Fruit fly (Drosophila melanogaster) whole organism, embryonic: Measurements from ENCODE around the gene orb.

Experiments used
- C15 ChIP-seq: fragments of 200-800 bp; sonication (Bioruptor generic); IDR thresholded peaks from 3 replicates; pipeline ENCODE4 v1.3.6; 2022; ENCODE audit warnings: missing biosample characterization, missing genetic modification characterization
- CG10274 ChIP-seq: fragments of 200-800 bp; sonication (Bioruptor generic); optimal IDR thresholded peaks from 3 replicates; lab custom pipeline; 2017; ENCODE audit warnings: missing biosample characterization, mild to moderate bottlenecking, missing genetic modification characterization
- CG10979 ChIP-seq: fragments of 200-800 bp; sonication (Bioruptor generic); optimal IDR thresholded peaks from 2 replicates; lab custom pipeline; 2018; ENCODE audit warnings: missing biosample characterization, mild to moderate bottlenecking, missing genetic modification characterization, moderate library complexity
- CG11398 ChIP-seq: fragments of 200-800 bp; sonication (Bioruptor generic); optimal IDR thresholded peaks from 2 replicates; lab custom pipeline; 2016; ENCODE audit warnings: missing biosample characterization, missing genetic modification characterization
- CG11723 ChIP-seq: fragments of 200-800 bp; sonication (Bioruptor generic); optimal IDR thresholded peaks from 2 replicates; lab custom pipeline; 2017; ENCODE audit warnings: missing biosample characterization, mild to moderate bottlenecking, missing genetic modification characterization
- CG1233 ChIP-seq: fragments of 200-800 bp; sonication (Bioruptor generic); optimal IDR thresholded peaks from 4 replicates; lab custom pipeline; 2018; ENCODE audit warnings: missing biosample characterization, mild to moderate bottlenecking, missing genetic modification characterization
- CG1529 ChIP-seq: fragments of 200-800 bp; sonication (Bioruptor generic); optimal IDR thresholded peaks from 3 replicates; lab custom pipeline; 2018; ENCODE audit warnings: missing biosample characterization, missing genetic modification characterization
- CG1603 ChIP-seq: fragments of 200-800 bp; sonication (Bioruptor generic); optimal IDR thresholded peaks from 2 replicates; lab custom pipeline; 2019; ENCODE audit warnings: missing biosample characterization, mild to moderate bottlenecking, missing genetic modification characterization, moderate library complexity
- CG1647 ChIP-seq: fragments of 200-800 bp; sonication (Bioruptor generic); optimal IDR thresholded peaks from 3 replicates; lab custom pipeline; 2016; ENCODE audit warnings: missing biosample characterization, missing genetic modification characterization
- CG16813 ChIP-seq: fragments of 200-800 bp; sonication (Bioruptor generic); IDR thresholded peaks from 3 replicates; pipeline ENCODE4 v1.3.6; 2022; ENCODE audit warnings: missing biosample characterization, missing genetic modification characterization; ENCODE audit not compliant: partially characterized antibody
- CG18619 ChIP-seq: fragments of 200-800 bp; sonication (Bioruptor generic); optimal IDR thresholded peaks from 3 replicates; lab custom pipeline; 2017; ENCODE audit warnings: missing biosample characterization, mild to moderate bottlenecking, missing genetic modification characterization
- CG2889 ChIP-seq: fragments of 200-800 bp; sonication (Bioruptor generic); IDR thresholded peaks from 3 replicates; pipeline ENCODE4 v1.3.6; 2022; ENCODE audit warnings: missing biosample characterization, missing genetic modification characterization
- CG32772 ChIP-seq: fragments of 200-800 bp; sonication (Bioruptor generic); IDR thresholded peaks from 2 replicates; pipeline ENCODE4 v1.3.6; 2022; ENCODE audit warnings: missing biosample characterization, missing genetic modification characterization
- CG34224 ChIP-seq: fragments of 200-800 bp; sonication (Bioruptor generic); IDR thresholded peaks from 3 replicates; pipeline ENCODE4 v1.3.6; 2022; ENCODE audit warnings: missing biosample characterization, missing genetic modification characterization; ENCODE audit not compliant: partially characterized antibody
- CG42726 ChIP-seq: fragments of 200-800 bp; sonication (Bioruptor generic); IDR thresholded peaks from 2 replicates; pipeline ENCODE4 v1.3.6; 2022; ENCODE audit warnings: missing biosample characterization, missing genetic modification characterization; ENCODE audit not compliant: partially characterized antibody
- CG4617 ChIP-seq: fragments of 200-800 bp; sonication (Bioruptor generic); optimal IDR thresholded peaks from 3 replicates; lab custom pipeline; 2016; ENCODE audit warnings: missing biosample characterization, missing genetic modification characterization, borderline replicate concordance
- CG4730 ChIP-seq: fragments of 200-800 bp; sonication (Bioruptor generic); IDR thresholded peaks from 2 replicates; pipeline ENCODE4 v1.3.6; 2022; ENCODE audit warnings: missing biosample characterization, missing genetic modification characterization
- CG6765 ChIP-seq: fragments of 200-800 bp; sonication (Bioruptor generic); optimal IDR thresholded peaks from 3 replicates; lab custom pipeline; 2017; ENCODE audit warnings: missing biosample characterization, mild to moderate bottlenecking, missing genetic modification characterization
- CG9215 ChIP-seq: fragments of 200-800 bp; sonication (Bioruptor generic); IDR thresholded peaks from 2 replicates; pipeline ENCODE4 v1.3.6; 2022; ENCODE audit warnings: missing biosample characterization, missing genetic modification characterization
- CG9727 ChIP-seq: fragments of 200-800 bp; sonication (Bioruptor generic); optimal IDR thresholded peaks from 3 replicates; lab custom pipeline; 2017; ENCODE audit warnings: missing biosample characterization, mild to moderate bottlenecking, missing genetic modification characterization
- CTCF ChIP-seq: fragments of 200-800 bp; sonication (Bioruptor generic); optimal IDR thresholded peaks from 2 replicates; lab custom pipeline; 2017; ENCODE audit warnings: missing biosample characterization, mild to moderate bottlenecking, missing genetic modification characterization, moderate library complexity
- CkIIα-i1 ChIP-seq: fragments of 200-800 bp; sonication (Bioruptor generic); IDR thresholded peaks from 2 replicates; pipeline ENCODE4 v1.3.6; 2022; ENCODE audit warnings: missing biosample characterization, missing genetic modification characterization
- Dip2 ChIP-seq: fragments of 200-800 bp; sonication (Bioruptor generic); IDR thresholded peaks from 2 replicates; pipeline ENCODE4 v1.3.6; 2022; ENCODE audit warnings: missing biosample characterization, missing genetic modification characterization
- Dp ChIP-seq: fragments of 200-800 bp; sonication (Bioruptor generic); optimal IDR thresholded peaks from 2 replicates; lab custom pipeline; 2018; ENCODE audit warnings: missing biosample characterization, mild to moderate bottlenecking, missing genetic modification characterization, moderate library complexity
- E2f2 ChIP-seq: fragments of 200-800 bp; sonication (Bioruptor generic); IDR thresholded peaks from 2 replicates; pipeline ENCODE4 v1.3.6; 2022; ENCODE audit warnings: missing biosample characterization, missing genetic modification characterization
- HmgD ChIP-seq: fragments of 200-800 bp; sonication (Bioruptor generic); optimal IDR thresholded peaks from 3 replicates; lab custom pipeline; 2016; ENCODE audit warnings: missing biosample characterization, missing genetic modification characterization
- Hr78 ChIP-seq, 2 experiments: fragments of 200-800 bp in 1 of 2; fragments of >200 bp in 1 of 2; sonication (Bioruptor generic) in 1 of 2; optimal IDR thresholded peaks; 2 replicates each; lab custom pipeline; 2017 to 2019; ENCODE audit warnings: missing biosample characterization in 2 of 2, missing genetic modification characterization in 2 of 2, mild to moderate bottlenecking in 1 of 2, moderate library complexity in 1 of 2
- Kr ChIP-seq: fragments of 200-800 bp; sonication (Bioruptor generic); optimal IDR thresholded peaks from 2 replicates; lab custom pipeline; 2017; ENCODE audit warnings: missing biosample characterization, mild to moderate bottlenecking, missing genetic modification characterization
- NK7.1 ChIP-seq: fragments of 200-800 bp; sonication (Bioruptor generic); optimal IDR thresholded peaks from 3 replicates; lab custom pipeline; 2016; ENCODE audit warnings: missing biosample characterization, missing genetic modification characterization
- Neu2 ChIP-seq: fragments of 200-800 bp; sonication (Bioruptor generic); optimal IDR thresholded peaks from 3 replicates; lab custom pipeline; 2016; ENCODE audit warnings: missing biosample characterization, missing genetic modification characterization, borderline replicate concordance
- Opbp ChIP-seq: fragments of 200-800 bp; sonication (Bioruptor generic); IDR thresholded peaks from 3 replicates; pipeline ENCODE4 v1.3.6; 2022; ENCODE audit warnings: missing biosample characterization, missing genetic modification characterization; ENCODE audit not compliant: partially characterized antibody
- Rfx ChIP-seq: fragments of 200-800 bp; sonication (Bioruptor generic); IDR thresholded peaks from 2 replicates; pipeline ENCODE4 v1.3.6; 2022; ENCODE audit warnings: missing biosample characterization, missing genetic modification characterization
- Sox100B ChIP-seq: fragments of 200-800 bp; sonication (Bioruptor generic); optimal IDR thresholded peaks from 3 replicates; lab custom pipeline; 2018; ENCODE audit warnings: missing biosample characterization, mild to moderate bottlenecking, missing genetic modification characterization
- Taf1 ChIP-seq: fragments of 200-800 bp; sonication (Bioruptor generic); IDR thresholded peaks from 2 replicates; pipeline ENCODE4 v1.3.6; 2022; ENCODE audit warnings: missing biosample characterization, missing genetic modification characterization
- bigmax ChIP-seq: fragments of 200-800 bp; sonication (Bioruptor generic); optimal IDR thresholded peaks from 2 replicates; lab custom pipeline; 2018; ENCODE audit warnings: missing biosample characterization, mild to moderate bottlenecking, missing genetic modification characterization
- chinmo ChIP-seq: fragments of 200-800 bp; sonication (Bioruptor generic); IDR thresholded peaks from 4 replicates; pipeline ENCODE4 v1.3.6; 2022; ENCODE audit warnings: missing biosample characterization, missing genetic modification characterization; ENCODE audit not compliant: partially characterized antibody
- chn ChIP-seq: fragments of 200-800 bp; sonication (Bioruptor generic); optimal IDR thresholded peaks from 2 replicates; lab custom pipeline; 2016; ENCODE audit warnings: missing biosample characterization, missing genetic modification characterization
- crc ChIP-seq: fragments of 200-800 bp; sonication (Bioruptor generic); optimal IDR thresholded peaks from 2 replicates; lab custom pipeline; 2016; ENCODE audit warnings: missing biosample characterization, missing genetic modification characterization
- cwo ChIP-seq: fragments of 200-800 bp; sonication (Bioruptor generic); optimal IDR thresholded peaks from 3 replicates; lab custom pipeline; 2017; ENCODE audit warnings: missing biosample characterization, missing genetic modification characterization, mild to moderate bottlenecking, moderate library complexity, missing genetic modification reagents
- da ChIP-seq: fragments of 200-800 bp; sonication (Bioruptor generic); optimal IDR thresholded peaks from 2 replicates; lab custom pipeline; 2016; ENCODE audit warnings: missing biosample characterization, missing genetic modification characterization
- emc ChIP-seq: fragments of 200-800 bp; sonication (Bioruptor generic); optimal IDR thresholded peaks from 2 replicates; lab custom pipeline; 2016; ENCODE audit warnings: missing biosample characterization, missing genetic modification characterization
- exex ChIP-seq: fragments of 200-800 bp; sonication (Bioruptor generic); optimal IDR thresholded peaks from 4 replicates; lab custom pipeline; 2018; ENCODE audit warnings: missing biosample characterization, mild to moderate bottlenecking, missing genetic modification characterization, moderate library complexity
- ham ChIP-seq: fragments of 200-800 bp; sonication (Bioruptor generic); IDR thresholded peaks from 2 replicates; pipeline ENCODE4 v1.3.6; 2022; ENCODE audit warnings: missing biosample characterization, missing genetic modification characterization
- ken ChIP-seq: fragments of 200-800 bp; sonication (Bioruptor generic); IDR thresholded peaks from 3 replicates; pipeline ENCODE4 v1.3.6; 2022; ENCODE audit warnings: missing biosample characterization, missing genetic modification characterization
- luna ChIP-seq: fragments of 200-800 bp; sonication (Bioruptor generic); optimal IDR thresholded peaks from 2 replicates; lab custom pipeline; 2016; ENCODE audit warnings: missing biosample characterization, missing genetic modification characterization
- nom ChIP-seq: fragments of 200-800 bp; sonication (Bioruptor generic); optimal IDR thresholded peaks from 2 replicates; lab custom pipeline; 2017; ENCODE audit warnings: missing biosample characterization, missing genetic modification characterization, mild to moderate bottlenecking, moderate library complexity, missing genetic modification reagents
- pum ChIP-seq: fragments of 200-800 bp; sonication (Bioruptor generic); optimal IDR thresholded peaks from 2 replicates; lab custom pipeline; 2016; ENCODE audit warnings: missing biosample characterization, missing genetic modification characterization
- ro ChIP-seq: fragments of 200-800 bp; sonication (Bioruptor generic); IDR thresholded peaks from 2 replicates; pipeline ENCODE4 v1.3.6; 2022; ENCODE audit warnings: missing biosample characterization, missing genetic modification characterization
- sc ChIP-seq, 3 experiments: fragments of >200 bp in 2 of 3; fragments of 200-800 bp in 1 of 3; sonication (Bioruptor generic) in 1 of 3; optimal IDR thresholded peaks; 2 replicates in 2 of 3; 3 replicates in 1 of 3; lab custom pipeline; 2017; ENCODE audit warnings: mild to moderate bottlenecking in 1 of 3, missing biosample characterization in 1 of 3, missing genetic modification characterization in 1 of 3, missing genetic modification reagents in 1 of 3
- scrt ChIP-seq: fragments of 200-800 bp; sonication (Bioruptor generic); optimal IDR thresholded peaks from 2 replicates; lab custom pipeline; 2018; ENCODE audit warnings: missing biosample characterization, mild to moderate bottlenecking, missing genetic modification characterization, moderate library complexity

The orb gene

dm6 chr3R:23211745-23212254, 68.9 kb downstream of the orb start (continued):
- TF ChIP-seq Dip2: no peak
- TF ChIP-seq bigmax: no peak
- peak; percentile 65 for TF ChIP-seq scrt (GFP tag; lab: Kevin White, UChicago)
- no peak for TF ChIP-seq CG10274 (GFP tag; lab: Kevin White, UChicago)
- TF ChIP-seq CTCF: no peak
- TF ChIP-seq CG6765 (GFP tag; lab: Kevin White, UChicago): no peak
- TF ChIP-seq emc (GFP tag; lab: Kevin White, UChicago): no peak
- TF ChIP-seq CG42726 (GFP tag; lab: Robert Waterston, UW): no peak
- no peak for TF ChIP-seq chn (GFP tag; lab: Kevin White, UChicago)
- peak; percentile 38 for TF ChIP-seq exex (tag; lab: Kevin White, UChicago)
- TF ChIP-seq pum (GFP tag; lab: Kevin White, UChicago): peak; percentile 49
- TF ChIP-seq CG16813 (GFP tag; lab: Robert Waterston, UW): no peak
- no peak for TF ChIP-seq HmgD (GFP tag; lab: Kevin White, UChicago)
- peak; percentile 61 for TF ChIP-seq Sox100B (GFP tag; lab: Kevin White, UChicago)
- TF ChIP-seq CG2889 (GFP tag; lab: Robert Waterston, UW): no peak
- TF ChIP-seq Neu2 (GFP tag; lab: Kevin White, UChicago): no peak
- TF ChIP-seq CG9727 (GFP tag; lab: Kevin White, UChicago): peak; percentile 74
- TF ChIP-seq sc (optimal IDR thresholded peaks at IDR 0.05; lab: Kevin White, UChicago): no peak
- no peak for TF ChIP-seq sc (GFP tag; optimal IDR thresholded peaks at IDR 0.05; lab: Kevin White, UChicago)
- no peak for TF ChIP-seq CkIIα-i1
- TF ChIP-seq ro (GFP tag; lab: Robert Waterston, UW): no peak
- peak; percentile 18 for TF ChIP-seq CG1529 (GFP tag; lab: Kevin White, UChicago)
- no peak for TF ChIP-seq ham (GFP tag; lab: Robert Waterston, UW)
- TF ChIP-seq da (GFP tag; lab: Kevin White, UChicago): no peak
- TF ChIP-seq Hr78 (GFP tag; optimal IDR thresholded peaks at IDR 0.05; lab: Kevin White, UChicago): no peak
- peak; percentile 41; the same call in 1 of the 2 replicates for TF ChIP-seq E2f2 (GFP tag; lab: Robert Waterston, UW)
- TF ChIP-seq Dp (GFP tag; lab: Kevin White, UChicago): no peak
- TF ChIP-seq CG4730 (GFP tag; lab: Robert Waterston, UW): no peak
- TF ChIP-seq CG4617 (GFP tag; lab: Kevin White, UChicago): no peak
- no peak for TF ChIP-seq Kr (GFP tag; lab: Kevin White, UChicago)
- peak; percentile 18 for TF ChIP-seq CG1603
- TF ChIP-seq CG11723 (GFP tag; lab: Kevin White, UChicago): peak; percentile 27
- TF ChIP-seq chinmo: no peak
- peak; percentile 29 for TF ChIP-seq CG18619 (GFP tag; lab: Kevin White, UChicago)
- TF ChIP-seq NK7.1: no peak
- TF ChIP-seq CG1233 (GFP tag; lab: Kevin White, UChicago): peak; percentile 9
- peak; percentile 65 for TF ChIP-seq cwo (GFP tag; lab: Kevin White, UChicago)
- no peak for TF ChIP-seq Taf1 (GFP tag; lab: Robert Waterston, UW)
- no peak for TF ChIP-seq CG32772 (GFP tag; lab: Robert Waterston, UW)
- no peak for TF ChIP-seq nom (GFP tag; lab: Kevin White, UChicago)
- TF ChIP-seq CG10979 (tag; lab: Kevin White, UChicago): peak; percentile 71
- no peak for TF ChIP-seq C15 (GFP tag; lab: Robert Waterston, UW)
- no peak for TF ChIP-seq luna (GFP tag; lab: Kevin White, UChicago)
- TF ChIP-seq Opbp (GFP tag; lab: Robert Waterston, UW): no peak
- TF ChIP-seq crc: peak; percentile 15
- TF ChIP-seq Rfx (GFP tag; lab: Robert Waterston, UW): peak; percentile 52
- TF ChIP-seq CG34224 (GFP tag; lab: Robert Waterston, UW): no peak
- TF ChIP-seq ken: peak; percentile 56; the same call in 2 of the 3 replicates
- peak; percentile 15 for TF ChIP-seq CG1647 (GFP tag; lab: Kevin White, UChicago)
- peak; percentile 46; the same call in 1 of the 2 replicates for TF ChIP-seq CG9215 (GFP tag; lab: Robert Waterston, UW)
- TF ChIP-seq CG11398 (GFP tag; lab: Kevin White, UChicago): no peak
